Fruit fly (Drosophila melanogaster) whole organism, embryonic: ENCODE data around the gene Pex5.

Experiments
- Atf3 ChIP-seq: fragments of 200-800 bp; sonication (Bioruptor generic); optimal IDR thresholded peaks from 3 replicates; lab custom pipeline; 2016; ENCODE audit warnings: missing biosample characterization, missing genetic modification characterization
- Atf6 ChIP-seq: fragments of 200-800 bp; sonication (Bioruptor generic); IDR thresholded peaks from 2 replicates; pipeline ENCODE4 v1.3.6; 2022; ENCODE audit warnings: missing biosample characterization, missing genetic modification characterization
- CG10147 ChIP-seq: fragments of 200-800 bp; sonication (Bioruptor generic); optimal IDR thresholded peaks from 2 replicates; lab custom pipeline; 2019; ENCODE audit warnings: missing biosample characterization, mild to moderate bottlenecking, missing genetic modification characterization, moderate library complexity
- CG10321 ChIP-seq: fragments of 200-800 bp; sonication (Bioruptor generic); IDR thresholded peaks from 2 replicates; pipeline ENCODE4 v1.3.6; 2022; ENCODE audit warnings: missing biosample characterization, missing genetic modification characterization
- CG10543 ChIP-seq: fragments of 200-800 bp; sonication (Bioruptor generic); optimal IDR thresholded peaks from 3 replicates; lab custom pipeline; 2017; ENCODE audit warnings: missing biosample characterization, mild to moderate bottlenecking, missing genetic modification characterization, moderate library complexity
- CG13287 ChIP-seq: fragments of 200-800 bp; sonication (Bioruptor generic); IDR thresholded peaks from 2 replicates; pipeline ENCODE4 v1.3.6; 2022; ENCODE audit warnings: missing biosample characterization, missing genetic modification characterization; ENCODE audit not compliant: partially characterized antibody
- CG13894 ChIP-seq: fragments of 200-800 bp; sonication (Bioruptor generic); optimal IDR thresholded peaks from 3 replicates; lab custom pipeline; 2018; ENCODE audit warnings: missing biosample characterization, mild to moderate bottlenecking, missing genetic modification characterization, moderate library complexity
- CG18262 ChIP-seq: fragments of 200-800 bp; optimal IDR thresholded peaks from 3 replicates; lab custom pipeline; 2019; ENCODE audit warnings: missing biosample characterization, mild to moderate bottlenecking, missing genetic modification characterization, moderate library complexity
- CG30020 ChIP-seq: fragments of 200-800 bp; optimal IDR thresholded peaks from 2 replicates; lab custom pipeline; 2019; ENCODE audit warnings: missing biosample characterization, mild to moderate bottlenecking, missing genetic modification characterization, moderate library complexity
- CG3163 ChIP-seq: fragments of 200-800 bp; sonication (Bioruptor generic); optimal IDR thresholded peaks from 3 replicates; lab custom pipeline; 2016; ENCODE audit warnings: missing biosample characterization, missing genetic modification characterization
- CG34422 ChIP-seq: fragments of 200-800 bp; sonication (Bioruptor generic); IDR thresholded peaks from 3 replicates; pipeline ENCODE4 v1.3.6; 2022; ENCODE audit warnings: missing biosample characterization, missing genetic modification characterization
- CG43689 ChIP-seq: fragments of 200-800 bp; sonication (Bioruptor generic); IDR thresholded peaks from 2 replicates; pipeline ENCODE4 v1.3.6; 2022; ENCODE audit warnings: missing biosample characterization, missing genetic modification characterization
- CG5245 ChIP-seq: fragments of 200-800 bp; sonication (Bioruptor generic); optimal IDR thresholded peaks from 3 replicates; lab custom pipeline; 2016; ENCODE audit warnings: missing biosample characterization, missing genetic modification characterization
- CG6254 ChIP-seq: fragments of 200-800 bp; sonication (Bioruptor generic); optimal IDR thresholded peaks from 3 replicates; lab custom pipeline; 2017; ENCODE audit warnings: mild to moderate bottlenecking, missing biosample characterization, missing genetic modification reagents, missing genetic modification characterization
- CG6689 ChIP-seq: fragments of 200-800 bp; sonication (Bioruptor generic); IDR thresholded peaks from 2 replicates; pipeline ENCODE4 v1.3.6; 2022; ENCODE audit warnings: missing biosample characterization, missing genetic modification characterization
- CG7963 ChIP-seq: fragments of 200-800 bp; sonication (Bioruptor generic); IDR thresholded peaks from 3 replicates; pipeline ENCODE4 v1.3.6; 2022; ENCODE audit warnings: missing biosample characterization, missing genetic modification characterization; ENCODE audit not compliant: partially characterized antibody
- CG8359 ChIP-seq: fragments of 200-800 bp; sonication (Bioruptor generic); optimal IDR thresholded peaks from 2 replicates; lab custom pipeline; 2017; ENCODE audit warnings: missing biosample characterization, mild to moderate bottlenecking, missing genetic modification characterization, borderline replicate concordance
- CG8765 ChIP-seq: fragments of 200-800 bp; sonication (Bioruptor generic); IDR thresholded peaks from 2 replicates; pipeline ENCODE4 v1.3.6; 2022; ENCODE audit warnings: missing biosample characterization, missing genetic modification characterization
- CG9727 ChIP-seq: fragments of 200-800 bp; sonication (Bioruptor generic); optimal IDR thresholded peaks from 3 replicates; lab custom pipeline; 2017; ENCODE audit warnings: missing biosample characterization, mild to moderate bottlenecking, missing genetic modification characterization
- CG9932 ChIP-seq: fragments of 200-800 bp; sonication (Bioruptor generic); IDR thresholded peaks from 2 replicates; pipeline ENCODE4 v1.3.6; 2022; ENCODE audit warnings: missing biosample characterization, missing genetic modification characterization
- CoRest ChIP-seq: fragments of 200-800 bp; sonication (Bioruptor generic); optimal IDR thresholded peaks from 3 replicates; lab custom pipeline; 2018; ENCODE audit warnings: missing biosample characterization, mild to moderate bottlenecking, missing genetic modification characterization, moderate library complexity
- Gsc ChIP-seq: fragments of 200-800 bp; sonication (Bioruptor generic); IDR thresholded peaks from 2 replicates; pipeline ENCODE4 v1.3.6; 2022; ENCODE audit warnings: missing biosample characterization, missing genetic modification characterization
- HHEX ChIP-seq: fragments of 200-800 bp; sonication (Bioruptor generic); optimal IDR thresholded peaks from 3 replicates; lab custom pipeline; 2017; ENCODE audit warnings: missing biosample characterization, mild to moderate bottlenecking, missing genetic modification characterization, missing genetic modification reagents
- HmgZ ChIP-seq: fragments of 200-800 bp; sonication (Bioruptor generic); optimal IDR thresholded peaks from 2 replicates; lab custom pipeline; 2018; ENCODE audit warnings: missing biosample characterization, mild to moderate bottlenecking, missing genetic modification characterization
- Lhr ChIP-seq: fragments of 200-800 bp; sonication (Bioruptor generic); optimal IDR thresholded peaks from 3 replicates; lab custom pipeline; 2017; ENCODE audit warnings: mild to moderate bottlenecking, missing biosample characterization, missing genetic modification reagents, missing genetic modification characterization
- MBD-R2 ChIP-seq: fragments of 200-800 bp; sonication (Bioruptor generic); IDR thresholded peaks from 2 replicates; pipeline ENCODE4 v1.3.6; 2022; ENCODE audit warnings: missing biosample characterization, missing genetic modification characterization
- MTF-1 ChIP-seq: fragments of 200-800 bp; sonication (Bioruptor generic); optimal IDR thresholded peaks from 2 replicates; lab custom pipeline; 2018; ENCODE audit warnings: missing biosample characterization, mild to moderate bottlenecking, missing genetic modification characterization, borderline replicate concordance
- NFAT ChIP-seq: fragments of 200-800 bp; sonication (Bioruptor generic); IDR thresholded peaks from 2 replicates; pipeline ENCODE4 v1.3.6; 2022; ENCODE audit warnings: missing biosample characterization, missing genetic modification characterization
- Oaz ChIP-seq: fragments of 200-800 bp; sonication (Bioruptor generic); IDR thresholded peaks from 2 replicates; pipeline ENCODE4 v1.3.6; 2022; ENCODE audit warnings: missing biosample characterization, missing genetic modification characterization
- Pdp1 ChIP-seq, 2 experiments: fragments of 200-800 bp; sonication (Bioruptor generic); optimal IDR thresholded peaks; 3 replicates each; lab custom pipeline; 2016; ENCODE audit warnings: missing biosample characterization in 2 of 2, missing genetic modification characterization in 2 of 2, mild to moderate bottlenecking in 1 of 2, moderate library complexity in 1 of 2
- Scr ChIP-seq: fragments of 200-800 bp; sonication (Bioruptor generic); IDR thresholded peaks from 2 replicates; pipeline ENCODE4 v1.3.6; 2022; ENCODE audit warnings: missing biosample characterization, missing genetic modification characterization; ENCODE audit not compliant: partially characterized antibody
- Side ChIP-seq: fragments of 200-800 bp; sonication (Bioruptor generic); optimal IDR thresholded peaks from 2 replicates; lab custom pipeline; 2016; ENCODE audit warnings: missing biosample characterization, missing genetic modification characterization
- Xrp1 ChIP-seq: fragments of 200-800 bp; sonication (Bioruptor generic); IDR thresholded peaks from 2 replicates; pipeline ENCODE4 v1.3.6; 2022; ENCODE audit warnings: missing biosample characterization, missing genetic modification characterization
- ab ChIP-seq: fragments of 200-800 bp; sonication (Bioruptor generic); optimal IDR thresholded peaks from 2 replicates; lab custom pipeline; 2016; ENCODE audit warnings: missing biosample characterization, missing genetic modification characterization
- da ChIP-seq: fragments of 200-800 bp; sonication (Bioruptor generic); optimal IDR thresholded peaks from 2 replicates; lab custom pipeline; 2016; ENCODE audit warnings: missing biosample characterization, missing genetic modification characterization
- dysf ChIP-seq: fragments of 200-800 bp; sonication (Bioruptor generic); IDR thresholded peaks from 3 replicates; pipeline ENCODE4 v1.3.6; 2022; ENCODE audit warnings: missing biosample characterization, missing genetic modification characterization
- gsb ChIP-seq: fragments of 200-800 bp; sonication (Bioruptor generic); IDR thresholded peaks from 2 replicates; pipeline ENCODE4 v1.3.6; 2022; ENCODE audit warnings: missing biosample characterization, missing genetic modification characterization
- hbn ChIP-seq: fragments of 200-800 bp; sonication (Bioruptor generic); IDR thresholded peaks from 2 replicates; pipeline ENCODE4 v1.3.6; 2022; ENCODE audit warnings: missing biosample characterization, missing genetic modification characterization; ENCODE audit not compliant: partially characterized antibody
- lmd ChIP-seq: fragments of 200-800 bp; sonication (Bioruptor generic); IDR thresholded peaks from 2 replicates; pipeline ENCODE4 v1.3.6; 2022; ENCODE audit warnings: missing biosample characterization, missing genetic modification characterization
- mam ChIP-seq: fragments of 200-800 bp; sonication (Bioruptor generic); optimal IDR thresholded peaks from 3 replicates; lab custom pipeline; 2016; ENCODE audit warnings: missing biosample characterization, missing genetic modification characterization
- otp ChIP-seq: fragments of 200-800 bp; sonication (Bioruptor generic); IDR thresholded peaks from 3 replicates; pipeline ENCODE4, ENCODE4 v1.3.6; 2022; ENCODE audit warnings: missing biosample characterization, missing genetic modification characterization
- pita ChIP-seq: fragments of 200-800 bp; sonication (Bioruptor generic); optimal IDR thresholded peaks from 2 replicates; lab custom pipeline; 2017; ENCODE audit warnings: missing biosample characterization, mild to moderate bottlenecking, missing genetic modification characterization
- pzg ChIP-seq: fragments of 200-800 bp; sonication (Bioruptor generic); optimal IDR thresholded peaks from 3 replicates; lab custom pipeline; 2018; ENCODE audit warnings: missing biosample characterization, mild to moderate bottlenecking, missing genetic modification characterization, moderate library complexity
- rib ChIP-seq: fragments of 200-800 bp; sonication (Bioruptor generic); IDR thresholded peaks from 2 replicates; pipeline ENCODE4 v1.3.6; 2022; ENCODE audit warnings: missing biosample characterization, missing genetic modification characterization
- row ChIP-seq: fragments of 200-800 bp; sonication (Bioruptor generic); IDR thresholded peaks from 3 replicates; pipeline ENCODE4 v1.3.6; 2022; ENCODE audit warnings: missing biosample characterization, missing genetic modification characterization
- sim ChIP-seq: fragments of 200-800 bp; sonication (Bioruptor generic); IDR thresholded peaks from 2 replicates; pipeline ENCODE4 v1.3.6; 2022; ENCODE audit warnings: missing biosample characterization, missing genetic modification characterization
- stc ChIP-seq: fragments of 200-800 bp; sonication (Bioruptor generic); IDR thresholded peaks from 2 replicates; pipeline ENCODE4 v1.3.6; 2022; ENCODE audit warnings: missing biosample characterization, missing genetic modification characterization
- trem ChIP-seq: fragments of 200-800 bp; optimal IDR thresholded peaks from 3 replicates; lab custom pipeline; 2019; ENCODE audit warnings: missing biosample characterization, mild to moderate bottlenecking, missing genetic modification characterization, moderate library complexity
- usp ChIP-seq: fragments of >200 bp; optimal IDR thresholded peaks from 2 replicates; lab custom pipeline; 2017; ENCODE audit warnings: missing biosample characterization, missing genetic modification characterization
- zf30C ChIP-seq: fragments of 200-800 bp; sonication (Bioruptor generic); optimal IDR thresholded peaks from 3 replicates; lab custom pipeline; 2018; ENCODE audit warnings: missing biosample characterization, mild to moderate bottlenecking, missing genetic modification characterization

Pex5 gene

dm6 chrX:1845413-1845951 lies 23.4 kb downstream of the Pex5 start (continued):
- TF ChIP-seq CG43689 (GFP tag; lab: Robert Waterston, UW) (peak; percentile 44; the same call in 1 of the 2 replicates), ab (no peak), CG5245 (GFP tag; lab: Kevin White, UChicago) (no peak), CG34422 (no peak), MBD-R2 (GFP tag; lab: Robert Waterston, UW) (peak; percentile 26; the same call in 1 of the 2 replicates), HmgZ (tag; lab: Kevin White, UChicago) (peak; percentile 68), zf30C (GFP tag; lab: Kevin White, UChicago) (no peak), CG30020 (tag; lab: Kevin White, UChicago) (no peak), hbn (GFP tag; lab: Robert Waterston, UW) (no peak), CG10147 (GFP tag; lab: Kevin White, UChicago) (no peak), CG7963 (GFP tag; lab: Robert Waterston, UW) (no peak), CG6689 (0 out of 2 replicates have a peak, but pooled peaks have one; percentile 7), CG6254 (no peak), CoRest (tag; lab: Kevin White, UChicago) (peak; percentile 19), Scr (GFP tag; lab: Robert Waterston, UW) (no peak), Lhr (GFP tag; lab: Kevin White, UChicago) (no peak), HHEX (GFP tag; lab: Kevin White, UChicago) (peak; percentile 70), dysf (GFP tag; lab: Robert Waterston, UW) (peak; percentile 41; the same call in 1 of the 3 replicates), Pdp1 (GFP tag; optimal IDR thresholded peaks at IDR 0.05; lab: Kevin White, UChicago) (peak; percentile 10 to 91), usp (GFP tag; lab: Kevin White, UChicago) (no peak), CG9727 (GFP tag; lab: Kevin White, UChicago) (peak; percentile 53), pita (GFP tag; lab: Kevin White, UChicago) (no peak), mam (GFP tag; lab: Kevin White, UChicago) (peak; percentile 41), NFAT (GFP tag; lab: Robert Waterston, UW) (0 out of 2 replicates have a peak, but pooled peaks have one; percentile 54), Xrp1 (GFP tag; lab: Robert Waterston, UW) (0 out of 2 replicates have a peak, but pooled peaks have one; percentile 36), MTF-1 (GFP tag; lab: Kevin White, UChicago) (no peak), trem (tag; lab: Kevin White, UChicago) (no peak), stc (GFP tag; lab: Robert Waterston, UW) (no peak), lmd (GFP tag; lab: Robert Waterston, UW) (no peak), CG8765 (GFP tag; lab: Robert Waterston, UW) (no peak), CG18262 (tag; lab: Kevin White, UChicago) (peak; percentile 11), Gsc (GFP tag; lab: Robert Waterston, UW) (no peak), Atf3 (GFP tag; lab: Kevin White, UChicago) (no peak), Oaz (no peak), gsb (GFP tag; lab: Robert Waterston, UW) (peak; percentile 49; the same call in 1 of the 2 replicates), CG9932 (GFP tag; lab: Robert Waterston, UW) (peak; percentile 35; the same call in 1 of the 2 replicates), CG13287 (no peak), sim (GFP tag; lab: Robert Waterston, UW) (no peak), pzg (no peak), CG3163 (peak; percentile 49), rib (GFP tag; lab: Robert Waterston, UW) (peak; percentile 58; the same call in 1 of the 2 replicates), da (GFP tag; lab: Kevin White, UChicago) (peak; percentile 54), Side (GFP tag; lab: Kevin White, UChicago) (peak; percentile 44), CG10321 (GFP tag; lab: Robert Waterston, UW) (peak; percentile 52; the same call in 1 of the 2 replicates), row (GFP tag; lab: Robert Waterston, UW) (peak; percentile 15; the same call in 1 of the 3 replicates), otp (GFP tag; lab: Robert Waterston, UW) (peak; percentile 33; the same call in 1 of the 3 replicates), CG13894 (tag; lab: Kevin White, UChicago) (peak; percentile 31), CG10543 (GFP tag; lab: Kevin White, UChicago) (peak; percentile 80), CG8359 (no peak), Atf6 (GFP tag; lab: Robert Waterston, UW) (peak; percentile 41; the same call in 1 of the 2 replicates)
